Worm (Caenorhabditis elegans): ENCODE measurements around the gene rpl-43.

rpl-43 gene

DNA sequence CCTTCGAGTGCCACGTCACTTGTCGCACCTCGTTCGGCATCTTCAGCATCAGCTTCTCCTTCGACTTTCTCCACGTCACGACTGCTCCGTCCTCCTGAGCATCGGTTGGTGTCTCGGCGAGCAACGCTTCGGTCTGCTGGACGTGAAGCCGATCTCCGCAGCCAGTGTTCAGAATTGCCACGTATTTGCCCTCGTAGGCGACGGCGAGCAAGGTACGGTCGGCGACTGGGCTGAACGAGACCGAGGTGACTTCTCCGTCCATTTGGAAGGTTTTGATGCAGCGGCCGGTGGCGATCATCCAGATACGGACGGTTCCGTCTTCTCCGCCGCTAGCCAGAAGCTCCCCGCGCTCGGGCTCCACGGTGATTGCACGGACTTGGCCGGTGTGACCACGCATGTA is 2.8 kb upstream of the rpl-43 start:
- TF ChIP-seq mls-2 (tag; optimal IDR thresholded peaks at IDR 0.05) (no peak), lsy-2 (tag; optimal IDR thresholded peaks at IDR 0.05) (no peak), M03D4.4 (tag; optimal IDR thresholded peaks at IDR 0.05) (no peak), elt-3 (tag; optimal IDR thresholded peaks at IDR 0.05) (no peak), zip-8 (tag; optimal IDR thresholded peaks at IDR 0.05) (no peak), nhr-237 (tag; optimal IDR thresholded peaks at IDR 0.05) (no peak), ceh-43 (GFP tag; optimal IDR thresholded peaks at IDR 0.05) (no peak), unc-62 (GFP tag; optimal IDR thresholded peaks at IDR 0.05) (no peak)

DNA sequence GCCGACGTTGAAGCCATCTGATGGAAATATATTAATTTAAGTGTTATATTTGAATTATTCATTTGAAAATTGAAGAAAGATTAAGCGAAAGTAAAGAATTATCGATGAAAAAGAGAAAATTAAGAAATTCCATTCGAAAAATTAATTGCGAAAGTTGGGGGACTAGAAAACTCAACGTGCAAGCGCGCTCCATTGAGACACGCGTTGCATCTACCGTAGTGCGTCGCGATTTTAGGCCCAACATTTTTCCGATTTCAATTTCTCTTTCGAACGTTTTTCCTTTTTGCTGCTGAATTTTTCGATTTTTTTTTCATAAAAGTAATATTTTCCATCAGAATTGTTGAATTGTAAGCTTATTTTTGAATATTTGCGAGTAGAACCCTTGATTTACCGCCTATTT is 737 bp upstream of the rpl-43 start, which contains the start of gene Y48B6A.1:
TSS of gene Y48B6A.1 (minus strand) at position 17 of the 400 bp plus-strand sequence.
- TF ChIP-seq flh-1 (GFP tag; optimal IDR thresholded peaks at IDR 0.05) (no peak), lsy-2 (tag; optimal IDR thresholded peaks at IDR 0.05) (peak; percentile 97), blmp-1 (tag; optimal IDR thresholded peaks at IDR 0.05) (peak; percentile 40), ceh-39 (tag; optimal IDR thresholded peaks at IDR 0.05) (peak; percentile 96), ceh-83 (GFP tag; optimal IDR thresholded peaks at IDR 0.05) (peak; percentile 82), M03D4.4 (tag; optimal IDR thresholded peaks at IDR 0.05) (peak; percentile 37), bed-3 (GFP tag; optimal IDR thresholded peaks at IDR 0.05) (peak; percentile 1), nhr-76 (tag; optimal IDR thresholded peaks at IDR 0.05) (no peak), sem-2 (GFP tag; optimal IDR thresholded peaks at IDR 0.05) (no peak), pha-4 (tag; optimal IDR thresholded peaks at IDR 0.05) (peak; percentile 95), lin-13 (tag; optimal IDR thresholded peaks at IDR 0.05) (peak; percentile 97), ham-2 (GFP tag; optimal IDR thresholded peaks at IDR 0.05) (no peak), nhr-28 (tag; optimal IDR thresholded peaks at IDR 0.05) (no peak), tbx-8 (GFP tag; optimal IDR thresholded peaks at IDR 0.05) (no peak), ces-1 (GFP tag; optimal IDR thresholded peaks at IDR 0.05) (peak; percentile 84), snpc-4 (tag; optimal IDR thresholded peaks at IDR 0.05) (no peak), unc-39 (tag; optimal IDR thresholded peaks at IDR 0.05) (no peak), drap-1 (GFP tag; optimal IDR thresholded peaks at IDR 0.05) (peak; percentile 40), mls-2 (tag; optimal IDR thresholded peaks at IDR 0.05) (peak; percentile 66), sptf-1 (tag; optimal IDR thresholded peaks at IDR 0.05) (peak; percentile 85), unc-120 (tag; optimal IDR thresholded peaks at IDR 0.05; ENCODE audit: poor library complexity, severe bottlenecking) (peak; percentile 35), lin-32 (GFP tag; optimal IDR thresholded peaks at IDR 0.05) (peak; percentile 37), mab-5 (tag; optimal IDR thresholded peaks at IDR 0.05) (no peak), ceh-43 (GFP tag; optimal IDR thresholded peaks at IDR 0.05) (peak; percentile 33), elt-1 (tag; optimal IDR thresholded peaks at IDR 0.05; ENCODE audit: borderline replicate concordance, insufficient read depth) (peak; percentile 53), ztf-11 (tag; optimal IDR thresholded peaks at IDR 0.05) (no peak), nhr-12 (tag; optimal IDR thresholded peaks at IDR 0.05) (no peak), hlh-1 (tag; optimal IDR thresholded peaks at IDR 0.05) (peak; percentile 93), elt-3 (tag; optimal IDR thresholded peaks at IDR 0.05) (no peak), unc-62 (GFP tag; optimal IDR thresholded peaks at IDR 0.05) (peak; percentile 33), cnd-1 (tag; optimal IDR thresholded peaks at IDR 0.05) (peak; percentile 75), nhr-2 (tag; optimal IDR thresholded peaks at IDR 0.05) (peak; percentile 25), zip-8 (tag; optimal IDR thresholded peaks at IDR 0.05) (no peak), mep-1 (tag; optimal IDR thresholded peaks at IDR 0.05) (peak; percentile 97), nhr-237 (tag; optimal IDR thresholded peaks at IDR 0.05) (peak; percentile 93)

DNA sequence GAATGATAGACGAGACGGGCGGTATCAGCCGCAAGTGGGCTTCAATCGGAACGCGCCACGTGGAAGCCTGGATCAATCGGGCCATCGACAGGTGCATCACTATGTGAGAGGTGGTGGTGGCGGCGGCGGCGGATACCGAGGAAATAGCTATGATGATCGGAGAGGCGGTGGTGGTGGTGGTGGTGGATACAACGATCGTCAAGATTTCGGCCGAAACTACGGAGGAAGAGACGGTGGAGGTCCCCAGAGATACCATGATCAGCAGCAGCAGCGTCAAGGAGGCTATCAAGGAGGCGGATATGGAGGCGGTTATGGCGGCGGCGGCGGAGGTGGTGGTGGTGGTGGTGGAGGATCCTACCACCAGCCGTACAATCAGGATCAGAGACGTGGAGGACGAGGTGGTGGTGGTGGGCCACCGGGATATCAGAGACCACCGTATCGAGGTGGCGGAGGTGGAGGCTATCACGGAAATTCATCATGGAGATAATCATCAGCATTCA is 10.4 kb downstream of the rpl-43 start:
- no peak for TF ChIP-seq nhr-76 (tag; optimal IDR thresholded peaks at IDR 0.05)
- TF ChIP-seq sptf-1 (tag; optimal IDR thresholded peaks at IDR 0.05) = no peak
- TF ChIP-seq snpc-4 (tag; optimal IDR thresholded peaks at IDR 0.05) = no peak
- no peak for TF ChIP-seq sem-2 (GFP tag; optimal IDR thresholded peaks at IDR 0.05)
- no peak for TF ChIP-seq blmp-1 (tag; optimal IDR thresholded peaks at IDR 0.05)
- TF ChIP-seq bed-3 (GFP tag; optimal IDR thresholded peaks at IDR 0.05) = no peak
- TF ChIP-seq nhr-2 (tag; optimal IDR thresholded peaks at IDR 0.05) = no peak
- TF ChIP-seq unc-120 (tag; optimal IDR thresholded peaks at IDR 0.05; ENCODE audit: poor library complexity, severe bottlenecking) = no peak
- no peak for TF ChIP-seq lsy-2 (tag; optimal IDR thresholded peaks at IDR 0.05)
- no peak for TF ChIP-seq ceh-43 (GFP tag; optimal IDR thresholded peaks at IDR 0.05)
- no peak for TF ChIP-seq mab-5 (tag; optimal IDR thresholded peaks at IDR 0.05)
- TF ChIP-seq ham-2 (GFP tag; optimal IDR thresholded peaks at IDR 0.05) = no peak
- no peak for TF ChIP-seq elt-3 (tag; optimal IDR thresholded peaks at IDR 0.05)
- no peak for TF ChIP-seq pha-4 (tag; optimal IDR thresholded peaks at IDR 0.05)
- TF ChIP-seq drap-1 (GFP tag; optimal IDR thresholded peaks at IDR 0.05) = no peak
- TF ChIP-seq unc-39 (tag; optimal IDR thresholded peaks at IDR 0.05) = no peak
- no peak for TF ChIP-seq ceh-39 (tag; optimal IDR thresholded peaks at IDR 0.05)
- TF ChIP-seq tbx-8 (GFP tag; optimal IDR thresholded peaks at IDR 0.05) = no peak
